Worm (Caenorhabditis elegans) whole organism, young adult: Measurements from ENCODE around the gene math-37.

Source experiments
- Y67H2A.10 ChIP-seq: fragments of 200-800 bp; sonication (Bioruptor generic); conservative IDR thresholded peaks from 2 replicates; pipeline ENCODE4 v1.3.6; 2022; ENCODE audit warnings: missing genetic modification reagents, missing genetic modification characterization, missing compliant biosample characterization
- rcor-1 ChIP-seq: fragments of 200-800 bp; sonication (Bioruptor generic); IDR thresholded peaks from 2 replicates; pipeline ENCODE4 v1.3.6; 2022; ENCODE audit warnings: missing genetic modification reagents, missing genetic modification characterization, missing compliant biosample characterization
- ztf-3 ChIP-seq: fragments of 200-800 bp; sonication (Bioruptor generic); optimal IDR thresholded peaks from 2 replicates; lab custom pipeline; 2018; ENCODE audit warnings: mild to moderate bottlenecking, missing genetic modification characterization, missing compliant biosample characterization

- TF ChIP-seq ztf-3, result no peak
- no peak for TF ChIP-seq rcor-1
- no peak for TF ChIP-seq Y67H2A.10
These were observed 28.5 kb downstream of the math-37 start, which contains the start of gene fbxb-37 for ce11 chrII:2093456-2093926.
